Fruit fly (Drosophila melanogaster) whole organism: Measurements from ENCODE around the gene CG31650.

ENCODE experiments used
- Dll ChIP-seq: fragments of >200 bp; optimal IDR thresholded peaks from 2 replicates; lab custom pipeline; 2017
- psq ChIP-seq: fragments of >200 bp; optimal IDR thresholded peaks from 2 replicates; lab custom pipeline; 2017

DNA sequence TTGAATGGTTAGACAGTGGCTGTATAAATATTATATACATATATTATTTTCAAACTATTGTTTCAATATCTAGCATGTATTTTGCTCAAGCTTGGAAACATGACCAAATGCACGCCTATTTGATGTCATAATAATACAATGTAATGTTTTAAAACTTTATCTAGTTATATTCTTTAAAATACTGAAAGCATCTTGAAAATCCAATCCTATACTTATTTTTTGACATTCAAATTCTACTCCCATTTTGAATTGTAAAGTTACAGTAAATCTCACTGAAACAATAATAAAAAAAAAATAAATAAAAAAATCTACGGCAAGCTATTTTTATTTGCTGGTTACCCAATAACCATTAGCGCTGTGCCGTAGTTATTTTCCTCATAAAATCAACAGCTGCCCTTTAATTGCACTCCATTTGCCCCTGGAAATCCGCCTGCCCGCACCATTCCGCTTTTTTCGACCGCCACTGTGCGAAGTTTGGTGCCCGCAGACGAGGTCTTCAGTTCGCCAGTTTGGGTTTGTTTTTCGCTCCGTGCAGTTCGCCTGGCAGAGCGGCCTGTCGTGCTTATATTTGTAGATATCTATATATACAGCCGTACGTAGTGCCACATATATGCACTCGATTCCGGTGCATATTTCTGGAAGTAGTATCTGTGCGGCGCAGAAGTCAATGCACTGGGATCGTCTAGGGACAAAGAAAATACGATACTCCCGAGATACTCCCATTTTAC is 544 bp upstream of the CG31650 start:
- TF ChIP-seq Dll (lab: Kevin White, UChicago) (no peak), psq (lab: Kevin White, UChicago) (no peak)
